Worm (Caenorhabditis elegans): Measurements from ENCODE around the gene gspd-1.
A peak's percentile ranks its signal among the peaks of the same experiment; 100 is the strongest.

- TF ChIP-seq ceh-82 (tag; optimal IDR thresholded peaks at IDR 0.05) (no peak), nhr-43 (tag; optimal IDR thresholded peaks at IDR 0.05; ENCODE audit: poor library complexity, severe bottlenecking) (no peak), nfya-1 (tag; optimal IDR thresholded peaks at IDR 0.05; ENCODE audit: insufficient read depth) (peak; percentile 13), lin-39 (tag; optimal IDR thresholded peaks at IDR 0.05) (peak; percentile 29), ceh-16 (tag; optimal IDR thresholded peaks at IDR 0.05) (no peak), unc-62 (GFP tag; optimal IDR thresholded peaks at IDR 0.05) (no peak), ztf-4 (tag; optimal IDR thresholded peaks at IDR 0.05) (no peak), tbx-2 (tag; optimal IDR thresholded peaks at IDR 0.05) (no peak), nhr-12 (tag; optimal IDR thresholded peaks at IDR 0.05) (no peak), ztf-11 (tag; optimal IDR thresholded peaks at IDR 0.05) (no peak), elt-3 (tag; optimal IDR thresholded peaks at IDR 0.05) (no peak), jun-1 (tag; optimal IDR thresholded peaks at IDR 0.05) (no peak), nhr-77 (tag; optimal IDR thresholded peaks at IDR 0.05) (no peak), lin-15B (tag; optimal IDR thresholded peaks at IDR 0.05) (no peak)
Measured at ce11 chrIV:11350809-11351208, 33.6 kb downstream of the gspd-1 start.

Data from whole organism, L3 larva.